Fruit fly (Drosophila melanogaster): ENCODE results near the gene CG34155.

CG34155 gene

dm6 chr3R:30540196-30540595 is 19.8 kb downstream of the CG34155 start (continued):
- TF ChIP-seq CG34224 (GFP tag; IDR thresholded peaks at IDR 0.05; ENCODE audit: partially characterized antibody) = no peak
- TF ChIP-seq cas (GFP tag; IDR thresholded peaks at IDR 0.05) = peak; percentile 83
- TF ChIP-seq CG4328 (GFP tag; optimal IDR thresholded peaks at IDR 0.05) = peak; percentile 85
- peak; percentile 93 for TF ChIP-seq Side (GFP tag; optimal IDR thresholded peaks at IDR 0.05)
- peak; percentile 93 for TF ChIP-seq pho (GFP tag; optimal IDR thresholded peaks at IDR 0.05)
- TF ChIP-seq Dll (GFP tag; IDR thresholded peaks at IDR 0.05; ENCODE audit: partially characterized antibody) = no peak
- peak; percentile 90 for TF ChIP-seq CG2889 (GFP tag; IDR thresholded peaks at IDR 0.05)
- TF ChIP-seq Chrac-16 (GFP tag; optimal IDR thresholded peaks at IDR 0.05) = peak; percentile 89
- peak in 1 of 3 experiments; percentile 67 for TF ChIP-seq lola (GFP tag; optimal IDR thresholded peaks at IDR 0.05)
- TF ChIP-seq ssp (GFP tag; IDR thresholded peaks at IDR 0.05) = peak; percentile 76
- peak; percentile 85 for TF ChIP-seq salm (tag; optimal IDR thresholded peaks at IDR 0.05)
- TF ChIP-seq CG10543 (GFP tag; optimal IDR thresholded peaks at IDR 0.05) = peak; percentile 94
- peak; percentile 97 for TF ChIP-seq CG18599 (GFP tag; optimal IDR thresholded peaks at IDR 0.05)
- peak; percentile 67 for TF ChIP-seq dmrt11E (tag; optimal IDR thresholded peaks at IDR 0.05)
- peak; percentile 82 for TF ChIP-seq CG13775 (GFP tag; optimal IDR thresholded peaks at IDR 0.05)
- TF ChIP-seq Blimp-1 (GFP tag; optimal IDR thresholded peaks at IDR 0.05) = peak; percentile 89
- peak; percentile 87 for TF ChIP-seq CG4854 (GFP tag; optimal IDR thresholded peaks at IDR 0.05)
- peak; percentile 55 for TF ChIP-seq CG10431 (GFP tag; optimal IDR thresholded peaks at IDR 0.05)
- TF ChIP-seq Elba2 (GFP tag; optimal IDR thresholded peaks at IDR 0.05) = no peak
- peak; percentile 87 for TF ChIP-seq CG15011 (GFP tag; optimal IDR thresholded peaks at IDR 0.05)
- peak; percentile 85 for TF ChIP-seq slou (GFP tag; optimal IDR thresholded peaks at IDR 0.05)
- TF ChIP-seq mld (GFP tag; IDR thresholded peaks at IDR 0.05; ENCODE audit: partially characterized antibody) = no peak
- TF ChIP-seq CG32772 (GFP tag; IDR thresholded peaks at IDR 0.05) = peak; percentile 93
- peak; percentile 92 for TF ChIP-seq CG12071 (GFP tag; optimal IDR thresholded peaks at IDR 0.05)
- peak; percentile 82 for TF ChIP-seq slp2 (GFP tag; optimal IDR thresholded peaks at IDR 0.05)
- no peak for TF ChIP-seq BEAF-32 (GFP tag; optimal IDR thresholded peaks at IDR 0.05)
- TF ChIP-seq Hsf (GFP tag; optimal IDR thresholded peaks at IDR 0.05) = peak; percentile 93
- TF ChIP-seq CG14965 (GFP tag; optimal IDR thresholded peaks at IDR 0.05; ENCODE audit: borderline replicate concordance) = peak; percentile 79
- TF ChIP-seq CG8290 (GFP tag; optimal IDR thresholded peaks at IDR 0.05) = peak; percentile 78
- peak in 1 of 2 experiments; percentile 91 for TF ChIP-seq CG8290 (tag; optimal IDR thresholded peaks at IDR 0.05)
- TF ChIP-seq CG7839 (tag; optimal IDR thresholded peaks at IDR 0.05) = peak; percentile 95
- TF ChIP-seq CG43689 (GFP tag; IDR thresholded peaks at IDR 0.05) = peak; percentile 80
- TF ChIP-seq ftz-f1 (GFP tag; optimal IDR thresholded peaks at IDR 0.05) = peak; percentile 73
- no peak for TF ChIP-seq lov (optimal IDR thresholded peaks at IDR 0.05)
- TF ChIP-seq lov (GFP tag; IDR thresholded peaks at IDR 0.05) = peak; percentile 90
- TF ChIP-seq Bdp1 (GFP tag; optimal IDR thresholded peaks at IDR 0.05) = peak; percentile 84
- peak; percentile 77 for TF ChIP-seq fd64A (GFP tag; optimal IDR thresholded peaks at IDR 0.05)
- TF ChIP-seq CG32532 (GFP tag; IDR thresholded peaks at IDR 0.05) = peak; percentile 94
- TF ChIP-seq sob (GFP tag; IDR thresholded peaks at IDR 0.05) = peak; percentile 96
- peak; percentile 90 for TF ChIP-seq ttk (GFP tag; IDR thresholded peaks at IDR 0.05)
- TF ChIP-seq Sox100B (GFP tag; optimal IDR thresholded peaks at IDR 0.05) = peak; percentile 85
- TF ChIP-seq CG6254 (GFP tag; optimal IDR thresholded peaks at IDR 0.05) = peak; percentile 84
- TF ChIP-seq zfh1 (GFP tag; IDR thresholded peaks at IDR 0.05) = peak; percentile 93
- TF ChIP-seq ind (GFP tag; optimal IDR thresholded peaks at IDR 0.05) = peak; percentile 97
- peak; percentile 94 for TF ChIP-seq NfI (GFP tag; optimal IDR thresholded peaks at IDR 0.05)
- peak; percentile 69 for TF ChIP-seq trh (GFP tag; optimal IDR thresholded peaks at IDR 0.05)
- peak; percentile 92 for TF ChIP-seq CG11247 (GFP tag; IDR thresholded peaks at IDR 0.05)
- TF ChIP-seq en (GFP tag; optimal IDR thresholded peaks at IDR 0.05) = peak; percentile 90
- TF ChIP-seq ham (GFP tag; IDR thresholded peaks at IDR 0.05) = peak; percentile 83
- peak; percentile 84 for TF ChIP-seq CG17568 (GFP tag; optimal IDR thresholded peaks at IDR 0.05)
- no peak for TF ChIP-seq Sry-β (GFP tag; optimal IDR thresholded peaks at IDR 0.05)

Measured in whole organism, embryonic.